Worm (Caenorhabditis elegans) whole organism, L4 larva: ENCODE data around the gene R07E5.6.
"Not testable (repeated sequence)": the region's sequence is repeated elsewhere in the genome, so short reads cannot be mapped to it uniquely, and the experiment has no call there.

ENCODE experiments used
- F10B5.3 ChIP-seq: sonication (generic microtip); optimal IDR thresholded peaks from 2 replicates; lab custom pipeline; 2016; ENCODE audit warnings: mild to moderate bottlenecking, missing genetic modification characterization, missing compliant biosample characterization
- F26F4.8 ChIP-seq: fragments of 200-800 bp; sonication (Bioruptor generic); conservative IDR thresholded peaks from 2 replicates; pipeline ENCODE4 v1.3.6; 2022; ENCODE audit warnings: missing genetic modification characterization, missing compliant biosample characterization
- F49E8.2 ChIP-seq: sonication (generic microtip); optimal IDR thresholded peaks from 2 replicates; lab custom pipeline; 2016; ENCODE audit warnings: missing compliant biosample characterization, mild to moderate bottlenecking, missing genetic modification characterization, borderline replicate concordance
- T20F7.1 ChIP-seq: fragments of 200-800 bp; sonication (Bioruptor generic); optimal IDR thresholded peaks from 2 replicates; lab custom pipeline; 2018; ENCODE audit warnings: mild to moderate bottlenecking, missing genetic modification characterization, missing compliant biosample characterization
- T26A8.4 ChIP-seq: fragments of 200-800 bp; sonication (Bioruptor generic); IDR thresholded peaks from 2 replicates; pipeline ENCODE4 v1.3.6; 2022; ENCODE audit warnings: missing genetic modification characterization, missing compliant biosample characterization
- Y75B8A.6 ChIP-seq: fragments of 200-800 bp; sonication (Bioruptor generic); IDR thresholded peaks from 2 replicates; pipeline ENCODE4 v1.3.6; 2022; ENCODE audit warnings: missing genetic modification reagents, missing genetic modification characterization, missing compliant biosample characterization
- ZK337.2 ChIP-seq: fragments of 200-800 bp; sonication (Bioruptor generic); IDR thresholded peaks from 2 replicates; pipeline ENCODE4 v1.3.6; 2022; ENCODE audit warnings: missing genetic modification reagents, missing genetic modification characterization, missing compliant biosample characterization
- aha-1 ChIP-seq: fragments of 150-350 bp; peaks from one replicate; lab custom pipeline; 2014; ENCODE audit warnings: missing biosample characterization, missing genetic modification characterization
- arid-1 ChIP-seq: fragments of 200-800 bp; sonication (Bioruptor generic); conservative IDR thresholded peaks from 2 replicates; pipeline ENCODE4 v1.3.6; 2022; ENCODE audit warnings: missing genetic modification reagents, missing genetic modification characterization, missing compliant biosample characterization
- ceh-32 ChIP-seq: sonication (generic microtip); optimal IDR thresholded peaks from 2 replicates; lab custom pipeline; 2016; ENCODE audit warnings: mild to moderate bottlenecking, missing genetic modification characterization, missing compliant biosample characterization; ENCODE audit not compliant: poor library complexity
- ceh-44 ChIP-seq: fragments of 200-800 bp; sonication (Bioruptor generic); IDR thresholded peaks from 2 replicates; pipeline ENCODE4 v1.3.6; 2022; ENCODE audit warnings: missing genetic modification reagents, missing genetic modification characterization, missing compliant biosample characterization
- ceh-62 ChIP-seq: sonication (generic microtip); optimal IDR thresholded peaks from 2 replicates; lab custom pipeline; 2017; ENCODE audit warnings: missing biosample characterization, missing genetic modification characterization
- ceh-82 ChIP-seq: sonication (generic microtip); optimal IDR thresholded peaks from 2 replicates; lab custom pipeline; 2017; ENCODE audit warnings: missing biosample characterization, missing genetic modification characterization
- ctbp-1 ChIP-seq: fragments of 200-800 bp; sonication (Bioruptor generic); IDR thresholded peaks from 2 replicates; pipeline ENCODE4 v1.3.6; 2022; ENCODE audit warnings: missing genetic modification reagents, missing genetic modification characterization, missing compliant biosample characterization
- daf-16 ChIP-seq, 3 experiments: sonication (generic microtip); optimal IDR thresholded peaks; 2 replicates each; lab custom pipeline; 2016 to 2017; ENCODE audit warnings: missing genetic modification characterization in 3 of 3, missing genetic modification reagents in 3 of 3, mild to moderate bottlenecking in 2 of 3, missing compliant biosample characterization in 2 of 3, missing biosample characterization in 1 of 3, moderate library complexity in 1 of 3
- dmd-9 ChIP-seq: fragments of 200-800 bp; sonication (Bioruptor generic); IDR thresholded peaks from 2 replicates; pipeline ENCODE4 v1.3.6; 2022; ENCODE audit warnings: missing genetic modification reagents, missing genetic modification characterization, missing compliant biosample characterization
- duxl-1 ChIP-seq: sonication (generic microtip); optimal IDR thresholded peaks from 2 replicates; lab custom pipeline; 2016; ENCODE audit warnings: mild to moderate bottlenecking, missing genetic modification characterization, moderate library complexity, missing compliant biosample characterization; ENCODE audit not compliant: poor library complexity
- egl-27 ChIP-seq: sonication (generic microtip); optimal IDR thresholded peaks from 3 replicates; lab custom pipeline; 2017; ENCODE audit warnings: missing biosample characterization, missing genetic modification reagents, missing genetic modification characterization
- egl-43 ChIP-seq: fragments of 200-800 bp; sonication (Bioruptor generic); IDR thresholded peaks from 2 replicates; pipeline ENCODE4 v1.3.6; 2022; ENCODE audit warnings: missing genetic modification reagents, missing genetic modification characterization, missing compliant biosample characterization
- hlh-11 ChIP-seq: fragments of 200-800 bp; sonication (Bioruptor generic); optimal IDR thresholded peaks from 2 replicates; lab custom pipeline; 2018; ENCODE audit warnings: mild to moderate bottlenecking, missing genetic modification characterization, missing compliant biosample characterization
- hlh-30 ChIP-seq: sonication (generic microtip); optimal IDR thresholded peaks from 2 replicates; lab custom pipeline; 2017; ENCODE audit warnings: antibody characterized with exemption, mild to moderate bottlenecking, missing genetic modification characterization, missing compliant biosample characterization; ENCODE audit not compliant: insufficient read depth
- lir-3 ChIP-seq: sonication (generic microtip); optimal IDR thresholded peaks from 2 replicates; lab custom pipeline; 2016; ENCODE audit warnings: mild to moderate bottlenecking, missing genetic modification characterization, missing compliant biosample characterization
- mdl-1 ChIP-seq, 2 experiments: fragments of 150-350 bp in 1 of 2; sonication (generic microtip) in 1 of 2; optimal IDR thresholded peaks; 2 replicates each; lab custom pipeline; 2014 to 2017; ENCODE audit warnings: missing biosample characterization in 2 of 2, missing genetic modification characterization in 2 of 2
- mxl-2 ChIP-seq: fragments of 200-800 bp; sonication (Bioruptor generic); conservative IDR thresholded peaks from 2 replicates; pipeline ENCODE4 v1.3.6; 2022; ENCODE audit warnings: missing genetic modification reagents, missing genetic modification characterization, missing compliant biosample characterization
- nhr-102 ChIP-seq: sonication (generic microtip); optimal IDR thresholded peaks from 2 replicates; lab custom pipeline; 2016; ENCODE audit warnings: mild to moderate bottlenecking, missing genetic modification characterization, moderate library complexity, missing compliant biosample characterization
- nhr-28 ChIP-seq: fragments of 150-350 bp; optimal IDR thresholded peaks from 2 replicates; lab custom pipeline; 2014; ENCODE audit warnings: missing biosample characterization, missing genetic modification characterization
- nhr-41 ChIP-seq: fragments of 200-800 bp; sonication (Bioruptor generic); IDR thresholded peaks from 2 replicates; pipeline ENCODE4 v1.3.6; 2022; ENCODE audit warnings: missing genetic modification reagents, missing genetic modification characterization, missing compliant biosample characterization
- nhr-42 ChIP-seq: fragments of 200-800 bp; sonication (Bioruptor generic); IDR thresholded peaks from 2 replicates; pipeline ENCODE4 v1.3.6; 2022; ENCODE audit warnings: missing genetic modification characterization, missing compliant biosample characterization
- nhr-48 ChIP-seq: sonication (generic microtip); optimal IDR thresholded peaks from 2 replicates; lab custom pipeline; 2016; ENCODE audit warnings: mild to moderate bottlenecking, missing genetic modification characterization, missing compliant biosample characterization
- nhr-6 ChIP-seq: fragments of 150-350 bp; optimal IDR thresholded peaks from 2 replicates; lab custom pipeline; 2014; ENCODE audit warnings: missing biosample characterization, missing genetic modification characterization
- pha-4 ChIP-seq, 2 experiments: fragments of 150-350 bp in 1 of 2; fragments of 200-800 bp in 1 of 2; sonication (Bioruptor generic) in 1 of 2; IDR thresholded peaks in 1 of 2; optimal IDR thresholded peaks in 1 of 2; 2 replicates each; pipeline versions ENCODE4 v1.3.6 to Lab custom; 2014 to 2022; ENCODE audit warnings: missing genetic modification characterization in 2 of 2, missing genetic modification reagents in 2 of 2, missing biosample characterization in 1 of 2, missing compliant biosample characterization in 1 of 2
- rbr-2 ChIP-seq: sonication (generic microtip); optimal IDR thresholded peaks from 2 replicates; lab custom pipeline; 2016; ENCODE audit warnings: missing genotype, missing genetic modification characterization, missing compliant biosample characterization
- saeg-2 ChIP-seq: fragments of 200-800 bp; sonication (Bioruptor generic); IDR thresholded peaks from 2 replicates; pipeline ENCODE4 v1.3.6; 2022; ENCODE audit warnings: missing genetic modification reagents, missing genetic modification characterization, missing compliant biosample characterization
- snpc-1.2 ChIP-seq: fragments of 200-800 bp; sonication (Bioruptor generic); IDR thresholded peaks from 2 replicates; pipeline ENCODE4 v1.3.6; 2022; ENCODE audit warnings: missing genetic modification reagents, missing genetic modification characterization, missing compliant biosample characterization
- spr-3 ChIP-seq: fragments of 200-800 bp; sonication (Bioruptor generic); optimal IDR thresholded peaks from 2 replicates; lab custom pipeline; 2018; ENCODE audit warnings: mild to moderate bottlenecking, missing genetic modification characterization, missing compliant biosample characterization
- tra-1 ChIP-seq: fragments of 200-800 bp; sonication (Bioruptor generic); IDR thresholded peaks from 2 replicates; pipeline ENCODE4 v1.3.6; 2022; ENCODE audit warnings: missing genetic modification reagents, missing genetic modification characterization, missing compliant biosample characterization
- unc-39 ChIP-seq: sonication (generic microtip); optimal IDR thresholded peaks from 2 replicates; lab custom pipeline; 2017; ENCODE audit warnings: missing biosample characterization, missing genetic modification characterization
- unc-62 ChIP-seq, 3 experiments: fragments of 150-350 bp in 1 of 3; sonication (generic microtip); optimal IDR thresholded peaks in 2 of 3; peaks in 1 of 3; 1 replicate in 1 of 3; 2 replicates in 2 of 3; lab custom pipeline; 2014 to 2017; ENCODE audit warnings: missing biosample characterization in 3 of 3, missing genetic modification characterization in 3 of 3, missing genetic modification reagents in 3 of 3, missing genotype in 1 of 3
- zip-2 ChIP-seq: fragments of 150-350 bp; optimal IDR thresholded peaks from 2 replicates; lab custom pipeline; 2014; ENCODE audit warnings: missing biosample characterization, missing genetic modification characterization
- ztf-7 ChIP-seq: fragments of 150-350 bp; optimal IDR thresholded peaks from 2 replicates; lab custom pipeline; 2014; ENCODE audit warnings: missing biosample characterization, missing genetic modification characterization

Gene R07E5.6

DNA sequence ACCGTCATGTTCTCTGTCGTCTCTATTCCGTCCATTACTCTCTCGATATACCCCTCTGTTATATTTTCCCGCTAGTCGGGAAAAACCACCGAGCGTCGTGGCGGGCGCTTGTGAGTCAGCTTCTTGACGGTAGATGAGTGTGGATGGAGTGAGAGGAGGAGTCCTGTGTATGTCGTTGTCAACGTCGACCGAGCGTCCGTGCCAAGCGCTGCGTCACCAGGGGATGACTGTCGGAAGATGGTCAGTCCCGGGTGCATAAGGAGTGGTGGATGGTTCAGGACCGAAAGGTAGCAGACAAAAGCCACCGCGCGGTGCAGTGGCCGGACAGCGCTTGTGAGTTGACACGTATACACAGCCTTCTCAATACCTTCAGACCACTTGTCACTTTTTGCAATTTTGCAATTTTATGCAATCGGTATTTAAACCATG is 29.2 kb upstream of the R07E5.6 start (continued):
- TF ChIP-seq Y75B8A.6 (GFP tag; lab: Robert Waterston, UW), result peak; percentile 59; the same call in 1 of the 2 replicates
- peak; percentile 96 for TF ChIP-seq aha-1
- peak; percentile 84 for TF ChIP-seq pha-4 (GFP tag; IDR thresholded peaks at IDR 0.05; lab: Robert Waterston, UW)
- not testable (repeated sequence) for TF ChIP-seq pha-4 (tag; optimal IDR thresholded peaks at IDR 0.05; lab: Kevin White, UChicago)
- TF ChIP-seq ctbp-1 (GFP tag; lab: Robert Waterston, UW), result peak; percentile 69; the same call in 1 of the 2 replicates
- peak; percentile 45; the same call in 1 of the 2 replicates for TF ChIP-seq arid-1 (GFP tag; lab: Robert Waterston, UW)
- TF ChIP-seq T26A8.4 (GFP tag; lab: Robert Waterston, UW), result peak; percentile 84
- peak in 1 of 2 experiments; percentile 17 for TF ChIP-seq mdl-1 (tag; optimal IDR thresholded peaks at IDR 0.05; lab: Kevin White, UChicago)
- peak; percentile 65 for TF ChIP-seq tra-1
- TF ChIP-seq nhr-48 (tag; lab: Kevin White, UChicago), result peak; percentile 67
- TF ChIP-seq spr-3 (GFP tag; lab: Kevin White, UChicago), result peak; percentile 51
- peak; percentile 44 for TF ChIP-seq hlh-30 (tag; lab: Kevin White, UChicago)
- peak; percentile 74 for TF ChIP-seq rbr-2 (tag; lab: Kevin White, UChicago)

DNA sequence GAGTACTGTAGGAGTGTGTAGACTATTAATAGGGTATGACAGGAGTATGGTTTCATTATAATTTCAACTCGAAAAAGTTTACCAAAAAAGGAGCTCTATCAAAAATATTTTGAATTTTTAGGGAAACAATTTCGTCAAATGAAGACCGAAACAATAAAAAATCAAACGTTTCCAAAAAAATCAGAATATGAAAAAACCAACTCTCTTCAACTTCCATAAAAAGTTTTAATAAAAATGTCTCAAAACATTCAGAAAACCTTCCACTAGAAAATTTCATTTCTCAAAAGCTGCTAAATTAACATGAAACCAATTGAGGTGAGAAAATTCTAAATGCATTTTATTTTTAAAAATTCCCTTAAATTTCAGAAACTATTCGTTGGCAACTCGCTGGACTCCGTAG is 28.0 kb upstream of the R07E5.6 start, which contains the start of gene ckb-3:
Gene ckb-3, plus strand, starts transcription at position 301 of the 400 bp plus-strand sequence.
- TF ChIP-seq F26F4.8, result no peak
- TF ChIP-seq ceh-62, result no peak
- TF ChIP-seq ceh-32, result no peak
- TF ChIP-seq pha-4 (GFP tag; IDR thresholded peaks at IDR 0.05; lab: Robert Waterston, UW), result no peak
- no peak for TF ChIP-seq pha-4 (tag; optimal IDR thresholded peaks at IDR 0.05; lab: Kevin White, UChicago)
- TF ChIP-seq F49E8.2 (tag; lab: Kevin White, UChicago), result no peak
- TF ChIP-seq snpc-1.2, result no peak

DNA sequence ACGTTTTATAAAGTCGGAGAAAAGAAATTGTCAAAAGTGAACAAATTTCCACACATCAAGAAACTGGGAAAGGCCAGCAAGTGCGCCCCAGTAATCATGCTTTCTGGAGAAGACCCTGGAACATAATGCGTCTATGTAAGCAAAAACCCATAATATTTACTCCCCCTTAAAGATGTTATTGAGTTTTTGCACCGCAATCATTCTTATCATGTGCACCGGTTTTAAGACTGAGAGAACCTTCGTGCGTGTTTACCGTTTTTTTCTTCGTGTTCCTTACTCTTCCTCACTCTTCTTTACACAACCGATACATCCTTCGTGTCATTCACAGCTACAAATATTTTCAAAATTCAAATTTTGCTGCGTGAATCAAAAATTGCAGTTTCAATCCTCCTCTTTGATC is 25.7 kb upstream of the R07E5.6 start:
- TF ChIP-seq dmd-9 (GFP tag; lab: Robert Waterston, UW), result no peak
- TF ChIP-seq duxl-1 (tag; lab: Kevin White, UChicago), result no peak
- TF ChIP-seq unc-39, result no peak
- TF ChIP-seq T20F7.1 (GFP tag; lab: Kevin White, UChicago), result no peak
- no peak for TF ChIP-seq daf-16 (GFP tag; optimal IDR thresholded peaks at IDR 0.05; lab: Kevin White, UChicago)
- TF ChIP-seq daf-16 (tag; optimal IDR thresholded peaks at IDR 0.05; lab: Kevin White, UChicago), result peak; percentile 97

DNA sequence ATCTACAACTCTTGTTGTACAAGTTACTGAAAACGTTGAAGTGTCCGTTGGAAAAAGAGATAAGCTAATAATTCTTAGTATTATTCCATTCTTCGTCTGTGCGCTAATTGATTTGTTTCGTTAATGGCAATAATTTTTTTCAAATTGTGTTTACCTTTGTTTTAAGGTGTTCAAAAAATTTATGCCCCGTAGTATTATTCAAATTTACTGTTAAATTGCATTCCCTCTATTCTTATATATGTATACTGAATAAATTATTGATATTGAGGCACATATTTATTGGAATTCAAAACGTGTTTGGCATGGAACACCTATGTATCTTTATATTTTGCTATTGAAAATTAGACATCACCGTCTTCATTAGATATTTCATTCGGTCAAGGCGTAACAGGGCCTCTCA is 23.7 kb upstream of the R07E5.6 start, which contains the start of gene pals-26:
Gene pals-26, plus strand, starts transcription at position 301 of the 400 bp plus-strand sequence.
- TF ChIP-seq nhr-6 (tag; lab: Kevin White, UChicago), result no peak
- TF ChIP-seq ceh-62, result no peak
- no peak for TF ChIP-seq ztf-7
- TF ChIP-seq saeg-2, result no peak
- TF ChIP-seq ZK337.2, result no peak
- TF ChIP-seq ctbp-1 (GFP tag; lab: Robert Waterston, UW), result no peak
- no peak for TF ChIP-seq ceh-32
- no peak for TF ChIP-seq egl-27
- no peak for TF ChIP-seq ceh-82 (tag; lab: Kevin White, UChicago)
- no peak for TF ChIP-seq nhr-102 (tag; lab: Kevin White, UChicago)
- no peak for TF ChIP-seq hlh-11 (tag; lab: Kevin White, UChicago)
- TF ChIP-seq nhr-48 (tag; lab: Kevin White, UChicago), result no peak

DNA sequence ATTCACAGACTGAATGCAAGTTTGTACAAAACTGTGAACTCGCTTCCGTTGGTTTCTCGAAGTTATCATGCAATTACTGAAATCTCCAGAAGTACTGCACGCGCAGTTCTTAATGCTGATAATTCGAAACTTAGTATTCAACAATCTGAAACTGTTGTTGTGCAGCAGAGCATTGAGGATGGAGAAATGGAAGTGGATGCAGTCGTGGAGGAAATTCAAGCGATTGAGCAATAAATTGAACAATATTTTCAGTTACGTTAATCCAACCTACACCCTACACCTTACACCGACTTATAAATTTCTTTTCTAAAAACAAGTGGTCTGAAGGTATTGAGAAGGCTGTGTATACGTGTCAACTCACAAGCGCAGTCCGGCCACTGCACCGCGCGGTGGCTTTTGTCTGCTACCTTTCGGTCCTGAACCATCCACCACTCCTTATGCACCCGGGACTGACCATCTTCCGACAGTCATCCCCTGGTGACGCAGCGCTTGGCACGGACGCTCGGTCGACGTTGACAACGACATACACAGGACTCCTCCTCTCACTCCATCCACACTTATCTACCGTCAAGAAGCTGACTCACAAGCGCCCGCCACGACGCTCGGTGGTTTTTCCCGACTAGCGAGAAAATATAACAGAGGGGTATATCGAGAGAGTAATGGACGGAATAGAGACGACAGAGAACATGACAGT is 19.8 kb upstream of the R07E5.6 start:
- peak; percentile 37; the same call in 1 of the 2 replicates for TF ChIP-seq ceh-44 (GFP tag; lab: Robert Waterston, UW)
- TF ChIP-seq nhr-41 (GFP tag; lab: Robert Waterston, UW), result peak; percentile 78
- peak; percentile 18 for TF ChIP-seq nhr-28
- TF ChIP-seq F10B5.3 (tag; lab: Kevin White, UChicago), result peak; percentile 68
- peak in 1 of 2 experiments; percentile 66 for TF ChIP-seq unc-62 (GFP tag; optimal IDR thresholded peaks at IDR 0.05 in 1 of 2; lab: Kevin White, UChicago)
- not testable (repeated sequence) for TF ChIP-seq unc-62 (tag; optimal IDR thresholded peaks at IDR 0.05; lab: Kevin White, UChicago)
- TF ChIP-seq dmd-9 (GFP tag; lab: Robert Waterston, UW), result 0 out of 2 replicates have a peak, but pooled peaks have one; percentile 30
- TF ChIP-seq T20F7.1 (GFP tag; lab: Kevin White, UChicago), result peak; percentile 57
- TF ChIP-seq nhr-42 (GFP tag; lab: Robert Waterston, UW), result peak; percentile 68
- peak; percentile 75 for TF ChIP-seq lir-3 (tag; lab: Kevin White, UChicago)
- peak; percentile 45 for TF ChIP-seq zip-2 (tag; lab: Kevin White, UChicago)
- peak; percentile 64 for TF ChIP-seq tra-1
- TF ChIP-seq egl-43 (GFP tag; lab: Robert Waterston, UW), result peak; percentile 79
- TF ChIP-seq mxl-2 (GFP tag; lab: Robert Waterston, UW), result 0 out of 2 replicates have a peak, but pooled peaks have one; percentile 56
